Fruit fly (Drosophila melanogaster): ENCODE measurements around the gene Pkc98E.

dm6 chr3R:29072834-29073233 is 33.9 kb downstream of the Pkc98E start:
- no peak for TF ChIP-seq CG14667 (GFP tag; IDR thresholded peaks at IDR 0.05)
- no peak for TF ChIP-seq CG7357 (GFP tag; IDR thresholded peaks at IDR 0.05)
- TF ChIP-seq D19A (tag; optimal IDR thresholded peaks at IDR 0.05), result no peak
- no peak for TF ChIP-seq bbx (GFP tag; IDR thresholded peaks at IDR 0.05; ENCODE audit: partially characterized antibody)
- TF ChIP-seq CG8944 (GFP tag; optimal IDR thresholded peaks at IDR 0.05), result no peak
- no peak for TF ChIP-seq phol (tag; optimal IDR thresholded peaks at IDR 0.05)
- no peak for TF ChIP-seq CG3281 (GFP tag; optimal IDR thresholded peaks at IDR 0.05)
- no peak for TF ChIP-seq z (GFP tag; IDR thresholded peaks at IDR 0.05)
- TF ChIP-seq CG33557 (GFP tag; optimal IDR thresholded peaks at IDR 0.05), result no peak
